Fruit fly (Drosophila melanogaster) Kc167 (cell line): ENCODE measurements around the gene rdgC.

ENCODE experiments used
- Myc ChIP-seq: fragments of >200 bp; optimal IDR thresholded peaks from 2 replicates; lab custom pipeline; 2017; ENCODE audit warnings: missing external identifiers
- Sin3A ChIP-seq: fragments of >200 bp; optimal IDR thresholded peaks from 2 replicates; lab custom pipeline; 2018; ENCODE audit warnings: missing external identifiers
- h ChIP-seq: fragments of >200 bp; optimal IDR thresholded peaks from 3 replicates; lab custom pipeline; 2018; ENCODE audit warnings: missing external identifiers
- insv ChIP-seq: fragments of >200 bp; optimal IDR thresholded peaks from 3 replicates; lab custom pipeline; 2018; ENCODE audit warnings: missing external identifiers
- psq ChIP-seq: fragments of >200 bp; optimal IDR thresholded peaks from 2 replicates; lab custom pipeline; 2017; ENCODE audit warnings: missing external identifiers
- ttk ChIP-seq: sonication (Bioruptor generic); optimal IDR thresholded peaks from 2 replicates; lab custom pipeline; 2017; ENCODE audit warnings: missing external identifiers

The rdgC gene

DNA sequence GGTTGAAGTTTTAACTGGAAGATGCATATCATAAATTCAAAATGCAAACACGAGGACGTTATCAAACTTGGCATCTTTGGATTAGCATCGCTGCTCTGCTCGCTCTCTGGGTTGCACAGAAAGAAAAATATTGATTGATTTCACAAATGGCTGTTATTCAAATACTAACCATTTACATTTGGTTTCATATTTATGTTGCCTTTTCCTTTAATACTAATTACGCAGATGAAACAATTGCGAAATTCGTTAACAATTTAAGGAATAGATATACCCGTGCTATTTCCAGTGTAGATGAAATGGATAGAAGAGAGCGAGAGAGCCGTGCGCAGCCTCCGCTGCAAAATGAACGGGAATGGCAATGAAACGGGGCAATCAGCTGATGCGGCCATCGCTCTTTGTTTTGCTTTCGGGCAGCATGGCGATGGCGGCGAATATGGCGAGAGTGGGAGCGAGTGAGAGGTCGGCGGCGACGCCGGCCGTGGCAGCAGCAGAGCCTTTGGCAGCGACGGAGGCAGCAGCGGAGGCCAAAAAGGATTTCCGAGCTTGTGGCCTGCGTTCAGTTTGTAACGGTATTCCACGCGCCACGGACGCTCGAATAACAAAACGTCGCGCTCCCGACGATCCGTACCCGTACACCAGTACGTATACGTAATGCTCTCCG, at the start of gene rdgC:
rdgC (plus strand) TSS at position 568 of the 661 bp plus-strand sequence.
- TF ChIP-seq insv (lab: Kevin White, UChicago), result no peak
- no peak for TF ChIP-seq Sin3A (lab: Kevin White, UChicago)
- TF ChIP-seq psq, result no peak

DNA sequence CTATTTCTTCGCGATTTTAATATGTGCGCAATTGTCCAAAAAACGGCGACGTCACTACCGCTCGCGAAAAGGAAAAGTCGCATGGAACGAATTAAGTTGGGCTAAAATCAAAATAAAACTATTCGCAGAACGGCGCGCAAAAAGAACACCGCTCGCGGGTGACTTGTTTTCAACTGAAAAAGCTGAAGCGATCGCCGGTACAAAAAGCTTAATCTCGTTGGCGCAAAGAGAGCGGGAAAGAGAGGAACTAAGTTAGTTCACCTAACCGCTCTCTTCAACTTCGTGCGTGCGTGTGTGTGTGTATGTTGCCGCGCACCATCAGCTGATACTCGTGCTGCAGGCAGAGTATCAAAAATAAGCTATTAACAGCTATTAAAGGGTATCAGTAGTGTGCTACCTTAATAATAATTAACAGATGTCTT, 49.7 kb upstream of the rdgC start, which contains the start of gene CG42674:
CG42674 (minus strand) TSS at position 180 of the 422 bp plus-strand sequence.
- TF ChIP-seq ttk (no peak), Myc (lab: Kevin White, UChicago) (no peak), insv (lab: Kevin White, UChicago) (no peak), Sin3A (lab: Kevin White, UChicago) (no peak)

DNA sequence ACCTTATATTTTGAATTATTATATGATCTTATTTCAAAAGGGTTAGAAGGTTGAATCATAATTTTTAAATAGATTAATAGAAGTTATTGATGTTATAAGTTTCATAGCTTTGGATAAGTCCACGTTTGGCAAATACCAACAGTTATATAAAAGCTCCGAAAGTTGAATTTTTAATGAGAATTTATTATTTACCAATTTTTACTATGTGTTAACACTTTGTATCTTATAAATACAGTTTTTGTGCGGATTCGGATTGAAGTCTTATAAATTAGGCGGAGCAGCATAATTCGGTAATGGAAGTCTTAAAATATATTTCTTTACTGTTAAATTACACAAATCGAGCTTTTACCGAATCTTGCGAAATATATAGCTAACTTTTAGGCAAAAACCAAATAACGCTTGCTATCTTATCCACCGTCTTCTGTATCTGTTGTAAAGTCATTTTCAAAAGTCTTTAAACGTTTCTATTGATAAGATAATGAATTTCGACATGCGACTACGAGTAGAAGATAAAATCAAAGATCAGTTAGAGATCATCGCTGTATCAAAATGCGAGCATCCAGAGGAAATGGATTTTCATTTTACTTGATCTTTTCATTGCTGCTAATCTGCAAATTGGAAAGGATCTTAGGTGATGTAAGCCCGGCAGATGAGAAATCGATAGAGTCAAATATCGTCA, 48.2 kb upstream of the rdgC start, which contains the start of gene CG42833:
CG42833 (plus strand) TSS at position 525 of the 679 bp plus-strand sequence.
- no peak for TF ChIP-seq psq
- no peak for TF ChIP-seq h (lab: Kevin White, UChicago)
- TF ChIP-seq insv (lab: Kevin White, UChicago), result no peak
- no peak for TF ChIP-seq ttk
- no peak for TF ChIP-seq Sin3A (lab: Kevin White, UChicago)
- TF ChIP-seq Myc (lab: Kevin White, UChicago), result no peak

DNA sequence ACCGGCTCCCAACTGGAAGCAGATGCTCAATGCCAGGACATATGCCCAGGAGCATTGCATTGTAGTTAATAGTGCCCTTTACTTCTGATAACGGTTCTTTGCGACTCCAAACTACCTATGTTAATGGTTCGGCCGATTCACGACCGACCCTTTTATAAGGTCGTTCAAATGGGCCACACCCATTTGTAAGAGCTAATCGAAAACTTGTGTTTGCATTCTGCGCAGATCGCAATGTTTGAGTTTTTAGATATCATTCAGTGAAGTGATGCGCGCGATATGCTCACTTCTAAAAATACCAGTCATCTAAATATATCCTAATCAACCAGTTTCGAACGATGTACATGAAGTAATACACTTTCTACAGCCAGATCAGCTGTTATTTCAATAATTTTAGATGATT, 46.3 kb upstream of the rdgC start, which contains the start of gene obst-F:
obst-F (minus strand) TSS at position 101 of the 400 bp plus-strand sequence.
- no peak for TF ChIP-seq insv (lab: Kevin White, UChicago)
- no peak for TF ChIP-seq psq
- TF ChIP-seq ttk, result no peak
- TF ChIP-seq Sin3A (lab: Kevin White, UChicago), result no peak
- no peak for TF ChIP-seq h (lab: Kevin White, UChicago)
- TF ChIP-seq Myc (lab: Kevin White, UChicago), result no peak

DNA sequence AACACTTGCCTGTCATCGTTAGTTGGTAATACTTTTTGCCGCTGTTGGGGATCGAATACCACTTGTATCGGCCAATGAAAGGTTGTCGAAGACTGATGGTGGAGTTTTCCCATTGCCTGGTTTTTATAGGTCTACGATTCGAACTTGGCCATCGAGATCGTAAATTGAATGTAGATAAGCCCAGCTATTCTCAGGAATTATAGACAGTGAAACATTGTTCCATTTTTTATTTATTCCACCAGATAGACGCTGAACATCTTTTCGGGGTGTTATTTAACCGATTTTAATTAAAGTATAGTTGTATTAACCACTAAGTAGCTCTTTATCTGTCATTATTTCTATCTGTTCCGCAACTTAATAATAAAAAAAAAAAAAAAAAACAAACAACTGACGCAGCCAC, 44.3 kb upstream of the rdgC start, which contains the start of gene CG7298:
CG7298 (minus strand) TSS at position 101 of the 400 bp plus-strand sequence.
- TF ChIP-seq Myc (lab: Kevin White, UChicago), result no peak
- no peak for TF ChIP-seq ttk
- no peak for TF ChIP-seq psq
- TF ChIP-seq insv (lab: Kevin White, UChicago), result no peak
- TF ChIP-seq h (lab: Kevin White, UChicago), result no peak
- no peak for TF ChIP-seq Sin3A (lab: Kevin White, UChicago)

- TF ChIP-seq psq (no peak), Sin3A (lab: Kevin White, UChicago) (no peak), Myc (lab: Kevin White, UChicago) (no peak)
These were observed 41.9 kb upstream of the rdgC start, which contains the start of gene CG7290 for dm6 chr3L:20205946-20206345. Gene CG7290 (minus strand): TSS chr3L:20206046.

DNA sequence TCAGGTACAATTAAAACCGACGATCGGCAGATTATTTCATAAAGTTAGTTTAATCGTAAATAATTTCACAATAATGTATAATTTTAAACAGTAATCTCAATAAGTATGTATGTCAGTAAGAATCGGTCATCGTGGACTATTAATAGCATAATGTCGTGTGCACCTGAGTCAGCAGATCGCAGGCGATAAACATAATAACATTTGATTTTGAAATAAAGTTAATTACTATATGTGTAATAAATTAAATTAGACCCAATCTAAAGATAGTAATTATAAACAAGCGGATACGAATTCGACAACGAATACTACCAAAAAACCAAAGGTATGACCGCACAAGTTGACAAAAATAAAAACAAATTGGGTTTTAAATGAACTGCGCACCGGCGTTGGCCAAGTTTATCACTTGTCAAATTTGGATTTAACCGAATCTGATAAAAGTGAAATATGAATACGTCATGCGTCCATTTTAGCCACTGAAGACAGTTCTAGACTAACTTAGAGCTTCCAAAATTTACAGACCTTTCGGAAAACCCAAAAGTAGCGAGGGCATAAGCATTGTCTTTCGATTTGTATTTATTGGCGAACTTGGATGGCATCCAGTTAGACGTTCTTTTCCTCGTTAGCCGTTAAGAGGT, 40.8 kb upstream of the rdgC start, which contains the start of gene CG6996:
CG6996 (plus strand) TSS at position 585 of the 635 bp plus-strand sequence.
- TF ChIP-seq Sin3A (lab: Kevin White, UChicago), result no peak
- TF ChIP-seq insv (lab: Kevin White, UChicago), result no peak
- no peak for TF ChIP-seq h (lab: Kevin White, UChicago)
- TF ChIP-seq psq, result no peak
- no peak for TF ChIP-seq Myc (lab: Kevin White, UChicago)
- TF ChIP-seq ttk, result no peak

dm6 chr3L:20209092-20209491, 38.8 kb upstream of the rdgC start:
- TF ChIP-seq ttk (no peak), insv (lab: Kevin White, UChicago) (no peak), h (lab: Kevin White, UChicago) (no peak), Myc (lab: Kevin White, UChicago) (no peak), Sin3A (lab: Kevin White, UChicago) (no peak), psq (no peak)

dm6 chr3L:20209896-20210295, 38.0 kb upstream of the rdgC start:
- no peak for TF ChIP-seq psq
- TF ChIP-seq insv (lab: Kevin White, UChicago), result no peak
- TF ChIP-seq ttk, result no peak
- TF ChIP-seq Myc (lab: Kevin White, UChicago), result no peak
- TF ChIP-seq h (lab: Kevin White, UChicago), result no peak
- no peak for TF ChIP-seq Sin3A (lab: Kevin White, UChicago)

dm6 chr3L:20212022-20212421, 35.9 kb upstream of the rdgC start, which contains the start of gene CG7017:
Gene CG7017 (minus strand): TSS chr3L:20212122.
- TF ChIP-seq insv (lab: Kevin White, UChicago) (no peak), psq (no peak), ttk (no peak), Sin3A (lab: Kevin White, UChicago) (no peak), Myc (lab: Kevin White, UChicago) (no peak), h (lab: Kevin White, UChicago) (no peak)

DNA sequence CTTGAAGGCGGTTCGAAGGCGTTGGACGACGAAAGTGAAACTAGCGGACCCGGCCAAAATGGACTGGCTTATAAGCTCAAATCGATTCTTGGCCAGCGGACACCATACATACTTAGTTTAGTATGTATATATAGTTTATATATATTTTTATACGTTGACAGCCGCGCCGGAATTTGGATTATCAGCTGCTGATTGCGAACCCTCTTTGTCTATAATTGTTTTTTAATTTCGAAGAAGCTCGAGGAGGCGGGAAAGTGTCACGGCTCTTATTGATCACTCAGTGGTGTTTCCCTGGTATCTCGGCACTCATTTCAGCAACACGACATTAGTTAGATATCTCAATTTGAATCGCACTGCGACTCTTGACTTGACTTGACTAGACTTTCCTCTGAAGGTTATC, 27.5 kb upstream of the rdgC start, which contains the start of gene CG6933:
CG6933 (minus strand) TSS at position 47 of the 400 bp plus-strand sequence.
- no peak for TF ChIP-seq h (lab: Kevin White, UChicago)
- no peak for TF ChIP-seq insv (lab: Kevin White, UChicago)
- TF ChIP-seq Sin3A (lab: Kevin White, UChicago), result no peak
- TF ChIP-seq ttk, result no peak
- TF ChIP-seq psq, result no peak
- no peak for TF ChIP-seq Myc (lab: Kevin White, UChicago)
